Worm (Caenorhabditis elegans) whole organism, midembryonic: ENCODE results near the gene F41G3.10.

Source experiments
- cog-1 ChIP-seq: sonication (generic microtip); optimal IDR thresholded peaks from 2 replicates; lab custom pipeline; 2016; ENCODE audit warnings: missing genetic modification characterization, missing compliant biosample characterization
- med-1 ChIP-seq: sonication (generic microtip); optimal IDR thresholded peaks from 2 replicates; lab custom pipeline; 2017; ENCODE audit warnings: missing genetic modification characterization, mild to moderate bottlenecking, missing compliant biosample characterization, antibody characterized with exemption, missing genetic modification reagents; ENCODE audit not compliant: insufficient read depth

DNA sequence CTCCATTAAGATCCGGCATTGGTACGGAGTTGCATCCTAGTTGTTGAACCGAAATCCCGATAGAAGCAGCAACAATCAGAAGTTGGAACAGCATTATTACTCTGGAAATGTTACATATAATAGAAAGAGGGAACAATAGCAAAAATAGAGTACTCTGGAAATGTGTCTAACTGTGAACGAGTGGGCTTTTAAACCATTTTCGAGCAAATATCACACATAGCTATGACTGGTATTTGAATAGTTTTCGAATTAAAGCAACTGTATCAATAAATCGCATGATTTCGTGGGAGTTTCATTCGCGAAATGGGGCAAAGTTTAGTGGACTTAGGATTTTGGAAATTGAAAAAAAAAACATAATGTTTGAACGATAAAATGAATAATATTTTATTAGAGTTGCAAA, at the start of gene F41G3.10:
- TF ChIP-seq med-1 (GFP tag; lab: Kevin White, UChicago) (no peak), cog-1 (tag; lab: Kevin White, UChicago) (no peak)
